Fruit fly (Drosophila melanogaster) S2 (cell line): ENCODE data around the gene Lip2.

Source experiments
- CG8478 ChIP-seq: fragments of >200 bp; optimal IDR thresholded peaks from 2 replicates; lab custom pipeline; 2018
- CTCF ChIP-seq, 2 experiments: fragments of >200 bp; optimal IDR thresholded peaks; 2 replicates each; lab custom pipeline; 2018

Lip2 gene

DNA sequence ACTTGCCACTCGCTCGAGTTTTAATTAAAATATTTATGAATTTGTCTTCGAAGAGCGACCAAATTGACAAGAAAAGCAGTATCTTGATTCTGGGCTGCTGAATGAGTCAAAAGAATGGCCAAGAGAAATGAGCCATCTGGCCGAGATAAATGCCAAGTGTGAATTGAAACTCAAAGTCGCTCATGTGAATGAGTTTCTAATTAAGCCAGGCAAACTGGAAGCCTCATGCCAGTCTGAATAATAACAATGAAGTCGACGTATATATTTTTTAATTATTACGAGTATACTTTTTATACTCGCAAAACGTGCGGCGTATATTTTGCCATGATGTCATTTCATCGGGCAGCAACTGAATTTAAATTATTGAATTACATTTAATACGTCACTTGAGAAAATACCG is at the start of gene Lip2:
Gene Lip2 (minus strand): TSS at position 101 of the 400 bp plus-strand sequence.
- TF ChIP-seq CTCF (optimal IDR thresholded peaks at IDR 0.05; lab: Kevin White, UChicago) = no peak
- no peak for TF ChIP-seq CG8478 (lab: Kevin White, UChicago)

DNA sequence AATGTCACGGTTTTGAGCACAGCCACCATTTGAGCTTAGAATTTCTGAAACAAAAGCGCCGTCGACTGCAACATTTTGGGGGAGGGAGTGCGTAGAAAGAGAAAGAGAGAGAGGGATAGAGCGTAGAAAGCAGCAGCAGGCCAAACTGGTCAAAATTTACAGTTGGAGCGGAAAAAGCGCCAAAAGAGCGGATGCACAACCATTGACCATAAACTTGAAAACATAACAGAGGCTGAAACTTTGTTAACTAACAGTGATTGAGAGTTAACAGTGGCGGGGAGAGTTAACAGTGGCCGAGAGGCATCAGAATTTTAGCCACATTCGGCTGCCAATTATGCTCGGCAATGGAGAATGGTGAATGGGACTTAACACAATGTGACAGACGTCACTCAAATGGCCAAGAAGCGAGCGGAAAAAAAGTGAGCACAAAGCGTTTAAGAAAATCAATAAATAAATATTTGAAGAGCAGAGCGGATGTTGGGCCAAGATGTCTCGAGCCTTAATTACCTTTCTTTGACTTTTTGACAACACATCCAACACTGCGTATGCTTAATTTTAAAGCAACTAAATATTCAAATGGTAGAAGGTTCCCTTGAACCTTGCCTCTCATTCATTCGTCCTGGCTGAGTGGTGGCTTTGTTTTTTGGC is 47.9 kb upstream of the Lip2 start:
- TF ChIP-seq CG8478 (lab: Kevin White, UChicago) (no peak), CTCF (optimal IDR thresholded peaks at IDR 0.05; lab: Kevin White, UChicago) (no peak)

DNA sequence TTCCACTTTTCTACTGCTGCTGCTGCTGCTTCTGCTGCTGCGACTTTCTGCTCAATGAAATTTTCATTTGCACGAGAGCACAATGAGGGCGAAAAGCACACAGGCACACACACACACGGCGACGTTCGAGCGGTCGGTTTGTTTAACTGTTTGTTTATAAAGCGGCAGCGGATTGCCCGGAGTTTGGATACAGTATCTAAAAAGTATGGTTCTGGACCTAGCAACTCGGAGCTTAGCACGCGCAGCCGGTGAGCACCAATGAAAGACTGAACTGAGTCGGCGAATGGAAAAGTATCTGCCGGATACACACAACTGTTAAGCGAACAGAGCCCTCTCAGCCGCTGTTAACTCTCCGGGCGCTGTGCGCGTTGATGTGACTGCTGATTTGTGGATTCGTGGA is 46.8 kb upstream of the Lip2 start, which contains the start of gene CG17124:
Gene CG17124 (minus strand): TSS at position 277 of the 400 bp plus-strand sequence.
- TF ChIP-seq CTCF (optimal IDR thresholded peaks at IDR 0.05; lab: Kevin White, UChicago) = no peak
- no peak for TF ChIP-seq CG8478 (lab: Kevin White, UChicago)

DNA sequence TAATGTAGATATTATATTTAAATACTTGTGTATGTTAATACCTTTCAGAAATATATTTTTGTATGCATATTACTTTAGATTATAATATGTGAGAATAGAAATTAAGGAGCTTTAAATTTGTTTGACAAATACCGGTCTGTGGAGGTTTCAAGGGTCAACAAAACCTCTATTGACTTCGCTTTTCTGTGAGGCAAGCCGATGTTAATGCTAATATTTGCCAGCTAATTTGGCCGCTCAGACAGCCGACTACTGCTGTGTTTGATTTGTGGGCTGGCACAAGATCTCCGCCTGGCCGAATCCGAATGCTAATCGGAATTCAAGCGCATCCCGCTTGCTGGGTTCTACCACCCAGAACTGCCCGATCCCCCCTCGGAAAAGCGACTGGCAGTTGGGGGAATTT is 45.3 kb upstream of the Lip2 start:
- TF ChIP-seq CG8478 (lab: Kevin White, UChicago) (no peak), CTCF (optimal IDR thresholded peaks at IDR 0.05; lab: Kevin White, UChicago) (no peak)

DNA sequence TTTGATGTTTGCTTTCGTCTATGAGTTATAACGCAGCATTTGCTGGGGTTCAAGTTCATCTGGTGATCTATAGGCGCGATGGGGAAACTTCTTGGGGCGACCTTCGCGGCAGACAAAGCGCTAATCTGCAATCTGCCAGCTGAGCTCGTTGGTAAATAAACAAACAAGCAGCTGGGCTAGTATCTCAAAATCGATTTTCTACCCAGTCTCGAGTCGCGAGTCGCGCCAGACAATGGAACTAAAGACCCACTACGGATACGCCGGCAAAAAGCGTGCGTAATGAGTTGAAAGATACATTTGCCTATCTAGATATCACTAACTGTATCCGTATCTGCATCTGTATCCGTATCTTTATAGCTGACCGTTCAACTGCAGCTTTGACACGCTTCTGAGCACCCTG is 44.4 kb upstream of the Lip2 start:
- TF ChIP-seq CG8478 (lab: Kevin White, UChicago) = no peak
- no peak for TF ChIP-seq CTCF (optimal IDR thresholded peaks at IDR 0.05; lab: Kevin White, UChicago)

DNA sequence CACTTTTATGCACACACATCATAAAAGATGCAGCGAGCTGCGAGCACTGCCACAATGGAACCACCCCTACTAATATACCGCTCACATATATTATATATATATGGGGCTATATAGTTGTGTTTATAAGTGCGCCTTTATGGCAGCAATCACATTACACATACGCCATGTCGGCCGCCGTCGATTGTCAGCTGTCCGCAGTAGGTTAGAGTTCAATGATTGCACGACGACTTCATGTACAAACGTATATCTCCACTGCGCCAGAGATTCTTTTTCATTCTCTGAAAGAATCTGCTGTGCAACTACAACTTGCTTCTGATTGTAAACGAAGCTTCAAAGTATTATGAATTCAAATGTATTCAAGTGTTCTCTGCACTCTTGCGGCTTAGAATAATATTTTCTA is 43.4 kb upstream of the Lip2 start:
- TF ChIP-seq CTCF (optimal IDR thresholded peaks at IDR 0.05; lab: Kevin White, UChicago) (no peak), CG8478 (lab: Kevin White, UChicago) (no peak)

DNA sequence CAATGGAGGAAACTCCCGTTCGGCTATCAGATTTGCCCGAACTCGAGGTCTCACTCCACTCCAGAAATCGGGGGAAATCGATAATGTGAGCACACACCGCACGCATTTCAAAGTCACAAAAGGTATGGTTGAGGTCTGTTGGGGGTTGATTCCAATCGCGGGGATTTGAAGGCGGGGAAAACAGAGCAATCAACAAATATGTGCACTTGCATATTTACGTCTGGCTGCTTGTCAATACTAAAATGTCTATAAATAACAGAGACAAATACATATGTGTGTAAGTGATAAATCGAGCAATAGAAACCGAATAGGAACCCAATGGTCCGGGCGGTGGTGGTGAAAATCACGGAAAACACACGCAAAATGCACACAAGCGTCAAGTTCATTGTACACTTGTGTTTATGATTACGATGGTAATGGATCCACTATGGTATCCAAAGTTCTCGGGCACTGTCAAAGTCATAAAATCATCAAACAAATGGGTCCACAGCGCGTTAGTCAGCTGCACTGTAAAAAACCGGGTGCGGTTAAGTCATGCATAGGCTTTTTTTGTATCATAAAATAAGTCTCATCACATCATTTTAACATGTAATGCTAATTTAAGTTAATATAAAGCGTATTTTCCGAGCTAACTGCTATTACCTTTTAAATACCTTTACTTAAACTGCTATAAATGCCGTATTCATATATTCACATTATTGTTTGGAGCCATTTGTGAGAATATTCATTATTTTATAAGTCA is 42.8 kb upstream of the Lip2 start:
- TF ChIP-seq CG8478 (lab: Kevin White, UChicago) = no peak
- TF ChIP-seq CTCF (optimal IDR thresholded peaks at IDR 0.05; lab: Kevin White, UChicago) = no peak

DNA sequence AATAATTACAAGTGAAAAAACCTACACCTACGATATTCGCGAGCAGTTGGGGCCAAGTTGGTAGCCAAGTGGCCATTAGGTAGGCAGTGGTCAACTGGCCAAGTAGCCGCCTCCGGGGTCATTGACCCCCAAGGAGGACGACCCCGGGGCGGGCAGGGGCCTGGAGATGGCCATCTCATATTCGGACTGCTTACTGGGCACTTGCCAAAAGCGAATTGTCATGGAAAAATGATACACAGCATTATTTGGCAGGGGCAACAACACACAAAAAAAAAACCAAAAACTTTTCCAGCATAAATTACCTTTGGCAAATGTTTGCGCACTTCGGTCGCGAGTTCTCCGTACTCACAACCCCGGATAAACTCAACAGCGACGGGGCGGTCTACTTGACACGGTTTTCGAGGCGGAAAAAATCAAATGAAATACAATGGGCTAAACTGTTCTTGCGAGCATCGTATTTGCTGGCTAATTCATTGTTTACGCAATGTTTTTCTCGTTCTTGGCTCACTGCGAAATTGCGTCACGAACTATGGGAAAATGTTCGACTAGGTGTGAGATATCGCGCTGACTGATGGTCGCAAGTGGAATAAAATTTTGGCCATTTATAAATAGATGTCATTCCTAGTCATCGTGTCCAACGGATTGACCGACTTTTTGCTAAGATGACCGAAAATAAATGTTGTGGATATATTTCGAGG is 41.8 kb upstream of the Lip2 start:
- TF ChIP-seq CG8478 (lab: Kevin White, UChicago) (no peak), CTCF (optimal IDR thresholded peaks at IDR 0.05; lab: Kevin White, UChicago) (no peak)

DNA sequence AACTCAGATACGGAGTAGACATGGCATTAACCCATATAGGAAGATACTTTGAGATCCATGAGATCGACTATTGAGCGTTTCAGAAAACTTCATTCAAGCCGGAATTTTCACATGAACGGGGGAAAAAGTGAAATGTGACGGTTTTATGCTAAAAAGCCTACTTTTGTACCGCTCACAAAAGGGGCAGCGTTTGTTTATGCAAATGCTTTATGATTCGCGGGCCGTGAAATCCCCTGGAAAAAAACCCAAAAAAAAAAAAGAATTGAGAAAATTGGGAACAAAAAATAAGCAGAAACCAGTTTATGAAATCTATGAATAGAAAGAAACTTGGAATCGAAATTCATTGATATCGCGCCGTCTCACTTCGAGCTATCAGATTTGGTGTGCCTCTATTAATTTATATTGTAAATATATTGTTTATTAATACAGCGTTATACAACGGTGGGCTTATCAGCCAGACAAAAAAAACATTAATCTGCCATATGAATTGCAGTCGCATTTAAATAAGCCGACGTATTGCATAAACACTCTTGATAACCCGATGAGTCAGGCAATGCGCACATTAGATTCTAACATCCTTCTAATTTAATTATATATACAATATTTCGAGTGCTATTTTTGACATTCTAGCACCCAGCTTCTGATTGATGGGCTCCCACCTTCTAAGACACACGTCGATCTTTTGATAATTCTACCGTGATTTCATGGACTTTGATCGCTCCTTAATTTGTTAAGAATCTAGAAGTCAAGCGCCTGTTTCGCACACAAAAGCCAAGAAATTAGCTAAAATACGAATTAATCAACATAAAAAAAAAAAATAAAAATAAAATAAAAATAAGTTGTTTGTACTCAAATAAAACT is 40.6 kb upstream of the Lip2 start:
- no peak for TF ChIP-seq CTCF (optimal IDR thresholded peaks at IDR 0.05; lab: Kevin White, UChicago)

DNA sequence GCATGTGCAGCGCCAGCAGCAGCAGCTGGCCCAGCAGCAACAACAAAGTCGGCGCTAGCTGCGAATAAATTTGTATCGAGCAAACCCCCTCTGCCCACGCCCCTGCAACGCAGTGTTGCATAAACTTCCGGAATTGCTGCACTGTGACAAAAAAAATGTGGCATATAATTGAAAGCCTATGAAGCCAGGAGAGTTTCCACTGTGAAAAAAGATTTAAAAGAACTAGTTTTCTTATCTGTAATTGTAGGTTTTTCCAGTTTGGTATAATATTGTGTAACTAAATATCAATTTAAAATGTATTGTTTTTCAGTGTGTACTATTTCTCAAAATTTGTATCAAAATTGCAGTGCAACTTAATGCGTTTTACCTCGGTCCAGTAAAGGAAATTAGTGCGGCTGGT is 39.0 kb upstream of the Lip2 start:
- TF ChIP-seq CTCF (optimal IDR thresholded peaks at IDR 0.05; lab: Kevin White, UChicago) = no peak
- no peak for TF ChIP-seq CG8478 (lab: Kevin White, UChicago)

DNA sequence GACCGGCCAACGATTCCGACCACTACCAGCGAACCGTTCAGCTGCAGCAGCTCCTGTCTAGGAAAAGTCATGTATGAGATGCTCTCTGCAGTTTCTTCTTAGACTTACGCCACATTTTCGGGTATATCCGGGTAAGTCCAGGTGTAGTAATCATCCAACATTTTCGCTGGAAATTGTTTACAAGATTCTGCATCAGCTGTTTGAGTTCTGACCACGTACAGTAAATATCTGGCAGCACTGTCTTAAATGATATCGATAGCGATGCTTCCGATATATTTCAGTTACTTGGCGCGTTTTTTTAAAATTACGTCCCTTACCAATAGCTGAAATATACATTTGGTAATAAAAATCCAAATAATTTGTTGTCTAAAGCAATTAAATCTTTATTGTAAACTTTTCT is 34.5 kb upstream of the Lip2 start, which contains the start of gene CG6729:
Gene CG6729 (minus strand): TSS at position 222 of the 400 bp plus-strand sequence.
- no peak for TF ChIP-seq CG8478 (lab: Kevin White, UChicago)
- TF ChIP-seq CTCF (optimal IDR thresholded peaks at IDR 0.05; lab: Kevin White, UChicago) = no peak

DNA sequence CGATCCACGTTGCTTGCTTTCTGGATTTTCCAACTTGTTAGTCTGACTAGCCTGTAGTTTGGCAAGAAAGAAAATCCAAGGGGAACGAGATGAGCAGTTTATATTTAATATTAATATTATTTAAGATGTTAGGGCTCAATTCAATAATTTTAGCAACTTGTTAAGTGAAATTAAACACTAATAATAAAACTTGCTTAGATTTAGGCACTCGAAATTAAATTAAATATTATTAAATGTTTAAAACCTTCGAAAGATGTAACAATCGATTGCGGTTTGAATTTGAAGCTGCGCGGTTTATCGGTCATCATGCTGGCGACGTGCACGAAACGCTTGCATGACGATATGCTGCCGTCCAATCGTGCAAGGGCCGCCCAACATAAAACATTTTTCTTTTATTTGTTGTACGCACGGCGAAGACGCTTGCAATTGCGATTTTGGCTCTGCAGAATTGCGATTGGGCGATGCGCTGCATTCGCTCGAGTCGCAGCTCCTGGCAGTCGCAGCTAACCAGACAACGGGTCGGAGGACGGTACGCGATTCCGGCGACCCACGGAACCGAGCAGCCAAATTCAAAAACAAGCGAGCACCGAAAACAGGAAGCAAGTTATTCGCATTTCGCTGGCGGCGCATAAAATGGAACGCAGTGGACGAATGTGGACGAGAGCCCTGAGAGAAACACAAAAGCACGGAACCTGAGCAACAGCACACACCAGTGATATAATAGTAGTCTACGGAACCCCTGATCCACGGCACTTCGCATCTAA is 27.9 kb upstream of the Lip2 start, which contains the start of the genes Vha16-5 and CG12299:
Gene Vha16-5 (minus strand): TSS at position 51 of the 764 bp plus-strand sequence.
Gene CG12299 (plus strand): TSS at position 353 of the 764 bp plus-strand sequence.
- TF ChIP-seq CG8478 (lab: Kevin White, UChicago) = no peak
- no peak for TF ChIP-seq CTCF (optimal IDR thresholded peaks at IDR 0.05; lab: Kevin White, UChicago)

DNA sequence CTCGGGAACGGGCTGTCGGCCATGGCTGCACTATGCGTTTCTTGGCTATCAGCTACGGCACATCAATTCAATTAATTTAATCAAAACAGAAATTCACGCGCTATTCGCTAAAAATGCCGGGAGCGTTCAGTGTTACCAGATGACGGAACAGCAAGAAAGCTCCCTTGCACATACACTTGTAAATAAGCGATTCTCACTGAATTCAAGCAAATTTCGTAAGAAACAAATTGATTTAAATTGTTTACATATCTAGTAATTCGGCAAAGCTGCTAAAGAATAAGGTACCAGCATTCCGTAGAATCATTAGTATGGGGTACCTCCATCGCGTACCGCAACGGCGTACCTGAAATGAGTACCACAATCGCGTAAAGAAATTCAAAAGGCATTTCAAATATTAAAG is 26.7 kb upstream of the Lip2 start, which contains the start of gene Nup107:
Gene Nup107 (minus strand): TSS at position 149 of the 400 bp plus-strand sequence.
- TF ChIP-seq CTCF (optimal IDR thresholded peaks at IDR 0.05; lab: Kevin White, UChicago) = no peak
- TF ChIP-seq CG8478 (lab: Kevin White, UChicago) = no peak
